Worm (Caenorhabditis elegans): ENCODE data around the gene srh-61.

srh-61 gene

DNA sequence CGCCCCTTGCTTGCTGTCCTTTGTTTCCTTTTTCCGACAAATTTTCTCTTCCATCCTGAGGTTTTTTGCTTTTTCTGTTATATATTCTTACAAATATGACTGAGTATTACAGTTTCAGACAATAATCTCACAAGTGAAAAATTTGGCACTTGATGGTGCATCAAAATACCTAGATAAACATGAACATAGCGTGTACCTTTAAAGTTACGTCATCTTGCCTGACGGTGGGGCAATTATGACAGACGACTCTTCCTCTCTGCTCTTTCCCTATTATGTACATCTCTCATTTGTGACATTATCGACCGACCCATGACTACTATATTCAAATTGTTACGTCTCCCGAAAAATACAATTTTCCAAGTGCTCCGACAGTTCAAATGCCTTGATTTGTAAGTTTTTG lies 33.6 kb downstream of the srh-61 start, which contains the start of gene fbxb-102:
Gene fbxb-102 (plus strand): TSS at position 301 of the 400 bp plus-strand sequence.
- TF ChIP-seq nhr-77 (tag; optimal IDR thresholded peaks at IDR 0.05), result no peak
- no peak for TF ChIP-seq egl-27 (tag; optimal IDR thresholded peaks at IDR 0.05)
- TF ChIP-seq hmg-11 (tag; optimal IDR thresholded peaks at IDR 0.05), result no peak
- no peak for TF ChIP-seq nhr-12 (tag; optimal IDR thresholded peaks at IDR 0.05)

DNA sequence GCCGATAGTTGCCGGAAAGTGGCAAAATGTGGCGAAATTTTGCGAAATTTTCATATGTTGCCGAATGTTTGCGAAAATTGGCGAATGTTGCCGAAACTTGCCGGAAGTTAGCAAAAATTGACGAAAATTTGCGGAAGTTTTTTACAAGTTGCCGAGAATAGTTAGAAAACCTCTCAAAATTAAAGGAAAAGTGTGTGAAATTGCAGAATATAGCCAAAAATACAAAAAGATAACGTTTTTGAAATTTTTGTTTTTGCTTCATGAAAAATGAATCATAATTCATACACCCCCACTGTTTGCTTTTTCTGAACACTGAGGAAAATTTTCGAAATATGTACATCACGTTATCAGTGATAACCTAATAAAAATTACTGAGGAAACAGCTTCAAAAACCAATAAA lies 34.6 kb downstream of the srh-61 start:
- TF ChIP-seq ama-1 (optimal IDR thresholded peaks at IDR 0.05) (no peak), tbx-2 (tag; optimal IDR thresholded peaks at IDR 0.05) (no peak), ZK546.5 (tag; optimal IDR thresholded peaks at IDR 0.05) (no peak), daf-12 (tag; optimal IDR thresholded peaks at IDR 0.05) (no peak), nhr-43 (tag; optimal IDR thresholded peaks at IDR 0.05; ENCODE audit: poor library complexity, severe bottlenecking) (no peak), aly-2 (tag; optimal IDR thresholded peaks at IDR 0.05) (no peak), pqm-1 (tag; optimal IDR thresholded peaks at IDR 0.05) (no peak), elt-3 (tag; optimal IDR thresholded peaks at IDR 0.05) (no peak), fkh-10 (GFP tag; optimal IDR thresholded peaks at IDR 0.05) (no peak)

DNA sequence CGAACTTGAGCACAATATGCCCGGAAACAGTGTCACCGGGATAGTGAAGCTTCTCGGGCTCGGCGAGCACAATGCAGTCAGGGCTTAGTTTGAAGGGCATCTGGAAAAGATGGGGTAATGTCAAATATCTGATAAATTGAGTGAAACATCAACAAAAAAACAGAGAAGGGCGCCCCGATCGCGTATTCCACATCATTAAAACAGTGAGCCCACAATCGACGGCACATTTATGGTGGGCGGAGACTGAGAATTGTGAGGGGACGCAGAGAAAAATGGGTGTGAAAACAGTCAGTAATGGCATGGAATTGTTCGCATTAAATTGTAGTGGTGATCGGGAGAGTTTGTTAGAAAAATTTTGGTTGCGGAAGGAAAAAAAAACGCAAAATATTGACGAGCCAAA lies 35.4 kb downstream of the srh-61 start, which contains the start of gene arrd-9:
Gene arrd-9 (minus strand): TSS at position 101 of the 400 bp plus-strand sequence.
- TF ChIP-seq egl-27 (tag; optimal IDR thresholded peaks at IDR 0.05) (no peak), aly-2 (tag; optimal IDR thresholded peaks at IDR 0.05) (no peak), hmg-11 (tag; optimal IDR thresholded peaks at IDR 0.05) (no peak), nhr-25 (tag; optimal IDR thresholded peaks at IDR 0.05) (no peak), zag-1 (tag; optimal IDR thresholded peaks at IDR 0.05) (no peak), elt-2 (tag; optimal IDR thresholded peaks at IDR 0.05) (no peak), ceh-28 (tag; optimal IDR thresholded peaks at IDR 0.05) (no peak), pha-4 (tag; optimal IDR thresholded peaks at IDR 0.05) (no peak)

DNA sequence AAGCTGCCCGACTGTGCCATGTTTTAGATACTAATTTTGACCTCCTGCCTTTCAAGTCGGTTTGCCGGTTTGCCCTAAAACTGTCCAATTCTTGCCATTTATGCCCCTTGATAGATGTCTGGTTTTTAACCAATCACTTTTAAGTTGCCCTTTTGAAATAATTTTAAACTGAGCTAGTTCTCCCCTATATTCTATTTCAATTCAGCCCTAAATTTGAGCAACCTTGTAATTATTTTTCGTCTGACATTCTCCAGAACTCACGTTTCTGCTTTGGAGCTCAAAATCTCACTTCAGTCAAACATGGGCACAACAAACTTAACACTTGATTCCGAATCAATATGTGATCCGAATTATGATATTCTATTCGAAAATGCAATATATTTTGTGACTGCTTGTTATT lies 42.8 kb downstream of the srh-61 start, which contains the start of gene srg-17:
Gene srg-17 (plus strand): TSS at position 301 of the 400 bp plus-strand sequence.
- TF ChIP-seq lin-39 (tag; optimal IDR thresholded peaks at IDR 0.05), result no peak
- TF ChIP-seq fkh-2 (tag; optimal IDR thresholded peaks at IDR 0.05), result no peak
- no peak for TF ChIP-seq zag-1 (tag; optimal IDR thresholded peaks at IDR 0.05)
- no peak for TF ChIP-seq ceh-28 (tag; optimal IDR thresholded peaks at IDR 0.05)
- no peak for TF ChIP-seq nhr-67 (tag; optimal IDR thresholded peaks at IDR 0.05)
- no peak for TF ChIP-seq ZK546.5 (tag; optimal IDR thresholded peaks at IDR 0.05)
- no peak for TF ChIP-seq nhr-76 (tag; optimal IDR thresholded peaks at IDR 0.05)
- TF ChIP-seq sea-2 (GFP tag; optimal IDR thresholded peaks at IDR 0.05), result no peak
- no peak for TF ChIP-seq elt-1 (tag; optimal IDR thresholded peaks at IDR 0.05)
- TF ChIP-seq ztf-4 (tag; optimal IDR thresholded peaks at IDR 0.05), result no peak
- TF ChIP-seq pqm-1 (tag; optimal IDR thresholded peaks at IDR 0.05), result no peak
- TF ChIP-seq egl-27 (tag; optimal IDR thresholded peaks at IDR 0.05), result no peak
- TF ChIP-seq nhr-77 (tag; optimal IDR thresholded peaks at IDR 0.05), result no peak
- TF ChIP-seq nhr-12 (tag; optimal IDR thresholded peaks at IDR 0.05), result no peak
- TF ChIP-seq hmg-11 (tag; optimal IDR thresholded peaks at IDR 0.05), result no peak
- TF ChIP-seq R02D3.7 (tag; optimal IDR thresholded peaks at IDR 0.05), result no peak
- no peak for TF ChIP-seq mdl-1 (tag; optimal IDR thresholded peaks at IDR 0.05)
- TF ChIP-seq snpc-4 (tag; optimal IDR thresholded peaks at IDR 0.05), result no peak
- no peak for TF ChIP-seq ztf-11 (tag; optimal IDR thresholded peaks at IDR 0.05)

DNA sequence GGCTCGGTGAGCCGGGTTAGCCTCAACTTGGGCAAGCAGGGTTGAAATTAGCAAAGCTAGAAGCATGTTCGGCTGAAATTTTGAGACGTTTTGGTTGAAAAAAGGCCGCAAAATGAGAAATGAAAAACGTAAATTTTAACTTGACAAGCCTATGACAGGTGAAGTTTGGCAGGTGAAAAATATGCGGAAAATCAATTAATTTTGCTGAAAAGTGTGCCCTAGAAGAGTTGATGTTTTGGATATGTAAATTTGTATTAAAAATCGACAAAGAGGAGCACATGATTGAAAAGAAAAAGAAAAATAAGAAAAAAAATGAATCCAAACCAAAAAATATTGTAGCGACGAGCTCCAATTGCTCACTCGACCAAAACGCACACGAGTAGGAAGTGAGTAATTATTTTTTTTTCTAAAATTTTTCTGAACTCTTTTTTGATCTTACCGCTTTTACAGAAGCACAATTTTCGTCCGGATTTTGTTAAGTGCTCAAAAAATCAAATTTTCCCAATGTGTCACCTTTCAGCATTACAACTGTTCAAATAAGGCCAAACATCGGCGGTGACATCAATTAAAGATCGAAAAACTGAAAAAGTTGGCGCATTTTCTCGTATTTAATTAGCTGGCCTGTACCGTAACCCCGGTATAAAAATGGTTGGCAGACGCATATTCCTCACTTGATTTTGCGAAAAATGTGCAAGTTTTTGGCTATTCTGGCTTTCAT lies 44.9 kb downstream of the srh-61 start, which contains the start of the genes F15A4.5 and phat-8:
Gene F15A4.5 (minus strand): TSS at position 101 of the 718 bp plus-strand sequence.
Gene phat-8 (plus strand): TSS at position 668 of the 718 bp plus-strand sequence.
- no peak for TF ChIP-seq pqm-1 (tag; optimal IDR thresholded peaks at IDR 0.05)
- TF ChIP-seq fkh-10 (GFP tag; optimal IDR thresholded peaks at IDR 0.05), result no peak
- TF ChIP-seq lin-39 (tag; optimal IDR thresholded peaks at IDR 0.05), result no peak
- no peak for TF ChIP-seq unc-39 (tag; optimal IDR thresholded peaks at IDR 0.05)
- TF ChIP-seq nhr-67 (tag; optimal IDR thresholded peaks at IDR 0.05), result no peak
- no peak for TF ChIP-seq nhr-25 (tag; optimal IDR thresholded peaks at IDR 0.05)
- no peak for TF ChIP-seq ztf-11 (tag; optimal IDR thresholded peaks at IDR 0.05)
- no peak for TF ChIP-seq elt-2 (tag; optimal IDR thresholded peaks at IDR 0.05)
- TF ChIP-seq fos-1 (tag; optimal IDR thresholded peaks at IDR 0.05), result no peak

DNA sequence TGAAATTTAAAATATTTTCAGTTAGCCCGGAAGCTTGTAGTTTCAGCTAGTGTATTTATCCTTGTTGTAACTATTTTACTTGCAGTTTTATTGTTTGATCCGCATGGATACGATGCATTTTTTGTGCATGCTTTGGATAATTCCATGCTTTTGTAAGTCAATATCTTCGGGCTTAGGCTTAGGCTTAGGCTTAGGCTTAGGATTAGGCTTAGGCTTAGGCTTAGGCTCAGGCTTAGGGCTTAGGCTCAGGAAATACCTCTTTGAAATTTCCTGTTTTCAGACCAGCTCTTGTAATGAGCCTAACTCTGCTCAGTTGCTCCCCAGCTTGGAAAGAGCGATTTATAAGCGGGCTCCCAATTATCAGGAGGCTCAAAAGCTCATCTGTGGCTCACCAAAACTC lies 49.2 kb downstream of the srh-61 start, which contains the start of gene srg-16:
Gene srg-16 (plus strand): TSS at position 87 of the 400 bp plus-strand sequence.
- TF ChIP-seq egl-5 (tag; optimal IDR thresholded peaks at IDR 0.05) (no peak), ceh-9 (tag; optimal IDR thresholded peaks at IDR 0.05) (no peak), jun-1 (tag; optimal IDR thresholded peaks at IDR 0.05) (no peak), daf-12 (tag; optimal IDR thresholded peaks at IDR 0.05) (no peak), nhr-77 (tag; optimal IDR thresholded peaks at IDR 0.05) (no peak), pqm-1 (tag; optimal IDR thresholded peaks at IDR 0.05) (no peak), elt-2 (tag; optimal IDR thresholded peaks at IDR 0.05) (no peak), nhr-11 (tag; optimal IDR thresholded peaks at IDR 0.05) (no peak), ceh-16 (tag; optimal IDR thresholded peaks at IDR 0.05) (no peak), fos-1 (tag; optimal IDR thresholded peaks at IDR 0.05) (no peak), nhr-67 (tag; optimal IDR thresholded peaks at IDR 0.05) (no peak), ztf-11 (tag; optimal IDR thresholded peaks at IDR 0.05) (no peak), ztf-4 (tag; optimal IDR thresholded peaks at IDR 0.05) (no peak), ZK546.5 (tag; optimal IDR thresholded peaks at IDR 0.05) (no peak), nhr-28 (tag; optimal IDR thresholded peaks at IDR 0.05) (no peak), lin-39 (tag; optimal IDR thresholded peaks at IDR 0.05) (no peak), ama-1 (optimal IDR thresholded peaks at IDR 0.05) (no peak), ceh-82 (tag; optimal IDR thresholded peaks at IDR 0.05) (no peak), tbx-2 (tag; optimal IDR thresholded peaks at IDR 0.05) (no peak)
